Worm (Caenorhabditis elegans): ENCODE results near the gene mkk-4.
A peak's percentile ranks its signal among the peaks of the same experiment; 100 is the strongest.

Gene mkk-4

DNA sequence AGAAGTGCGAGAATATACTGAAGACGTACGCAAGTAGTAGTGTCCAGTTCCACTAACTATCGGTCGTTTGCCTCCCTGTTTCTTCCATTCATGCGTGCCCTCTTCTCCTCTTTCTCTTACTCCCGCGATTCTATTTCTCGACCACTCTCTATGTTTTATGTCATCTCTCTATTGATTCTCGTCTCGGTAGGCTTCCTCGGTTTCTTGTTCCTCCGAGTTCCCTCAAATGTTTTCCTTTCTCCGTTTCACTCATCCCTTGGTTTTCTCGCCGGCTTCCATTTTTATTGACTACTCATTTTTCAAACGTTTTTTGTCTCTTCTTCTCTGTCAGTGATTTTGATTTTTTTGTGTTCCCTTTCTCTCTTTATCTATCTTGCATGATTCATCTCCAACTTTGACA, 1.3 kb upstream of the mkk-4 start (continued):
- TF ChIP-seq blmp-1 (tag; optimal IDR thresholded peaks at IDR 0.05), result peak; percentile 92
- TF ChIP-seq xbp-1 (tag; optimal IDR thresholded peaks at IDR 0.05), result peak; percentile 45
- no peak for TF ChIP-seq lin-15B (tag; optimal IDR thresholded peaks at IDR 0.05)
- TF ChIP-seq nhr-85 (tag), result peak; percentile 86
- peak; percentile 42 for TF ChIP-seq rnt-1 (tag; optimal IDR thresholded peaks at IDR 0.05)
- peak; percentile 4 for TF ChIP-seq tbx-2 (tag; optimal IDR thresholded peaks at IDR 0.05)

DNA sequence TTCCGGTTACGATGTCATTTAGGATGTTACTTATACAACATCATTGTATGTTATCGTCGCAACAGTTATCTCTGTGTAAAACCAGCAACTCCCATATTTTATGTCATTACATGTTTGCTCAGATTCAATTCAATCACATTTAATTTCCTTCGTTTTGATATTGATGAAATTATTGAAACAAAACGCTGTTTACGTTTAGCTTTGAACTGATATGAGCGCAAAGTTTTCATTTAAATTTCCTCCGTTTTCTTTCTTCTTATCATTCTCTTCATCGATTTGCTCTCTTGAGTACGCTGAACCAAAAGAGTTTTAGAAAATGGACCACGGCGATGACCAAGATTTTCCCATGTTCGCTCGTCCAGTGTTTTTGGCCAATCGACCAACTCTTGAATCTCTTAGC, 3.2 kb downstream of the mkk-4 start, which contains the start of gene sek-6:
Gene sek-6 (plus strand): TSS at position 315 of the 400 bp plus-strand sequence.
- no peak for TF ChIP-seq lir-3 (tag; optimal IDR thresholded peaks at IDR 0.05; ENCODE audit: poor library complexity)
- TF ChIP-seq efl-1 (optimal IDR thresholded peaks at IDR 0.05), result no peak
- TF ChIP-seq efl-1 (GFP tag; optimal IDR thresholded peaks at IDR 0.05 in 1 of 2), result peak in 1 of 2 experiments; percentile 55
- TF ChIP-seq aha-1 (tag; optimal IDR thresholded peaks at IDR 0.05), result no peak
- TF ChIP-seq lin-14 (GFP tag; optimal IDR thresholded peaks at IDR 0.05), result no peak
- peak; percentile 31 for TF ChIP-seq elt-2 (tag; optimal IDR thresholded peaks at IDR 0.05)
- no peak for TF ChIP-seq vab-15 (tag; optimal IDR thresholded peaks at IDR 0.05)
- no peak for TF ChIP-seq mef-2 (tag; optimal IDR thresholded peaks at IDR 0.05)
- no peak for TF ChIP-seq nhr-85 (tag)
- no peak for TF ChIP-seq mdl-1 (tag; optimal IDR thresholded peaks at IDR 0.05)
- TF ChIP-seq egl-27 (tag; optimal IDR thresholded peaks at IDR 0.05), result no peak
- TF ChIP-seq mab-9 (GFP tag; IDR thresholded peaks at IDR 0.05), result no peak
- TF ChIP-seq alr-1 (tag; optimal IDR thresholded peaks at IDR 0.05; ENCODE audit: borderline replicate concordance), result no peak

DNA sequence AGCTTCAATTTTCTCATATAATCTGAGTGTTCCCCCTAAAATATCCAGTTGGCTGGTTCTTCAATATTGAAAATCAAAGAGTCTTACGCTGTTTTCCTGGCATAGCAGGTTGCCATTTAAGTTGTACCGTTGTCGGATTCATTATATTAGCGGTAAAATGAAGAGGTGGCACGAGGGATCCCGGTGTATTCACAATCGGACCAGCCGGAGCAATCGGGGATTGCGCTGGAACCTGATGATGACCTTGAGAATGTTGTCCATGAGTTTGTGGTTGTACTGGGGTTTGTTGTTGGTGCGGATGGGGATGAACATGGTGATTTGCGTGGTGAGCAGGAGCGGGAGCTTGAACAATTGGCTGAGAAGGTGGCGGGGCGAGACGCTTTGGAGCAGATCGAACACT, 16.8 kb downstream of the mkk-4 start:
- TF ChIP-seq sox-4 (tag; optimal IDR thresholded peaks at IDR 0.05), result no peak
- no peak for TF ChIP-seq lin-15B (tag; optimal IDR thresholded peaks at IDR 0.05)

DNA sequence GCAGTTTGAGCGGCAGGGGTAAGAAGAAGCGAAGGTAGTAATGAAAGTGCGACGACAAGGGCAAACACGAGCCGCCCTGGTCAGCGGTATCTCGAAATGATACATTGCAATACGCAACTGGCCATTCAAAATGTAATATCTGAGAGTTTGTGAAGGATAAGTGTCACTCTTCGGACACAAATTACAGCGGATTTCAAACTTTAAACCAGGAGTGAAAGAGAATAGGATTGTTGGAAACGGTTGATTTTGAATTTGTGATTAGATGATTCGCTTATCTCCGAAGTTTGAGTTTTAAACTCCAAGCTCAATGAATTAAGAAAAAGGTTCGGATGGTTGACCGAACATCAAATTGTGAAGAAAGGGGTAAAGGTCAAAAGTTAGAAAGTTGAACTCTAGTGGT, 19.7 kb downstream of the mkk-4 start, which contains the start of gene ZC374.2:
Gene ZC374.2 (minus strand): TSS at position 101 of the 400 bp plus-strand sequence.
- TF ChIP-seq irx-1 (tag; optimal IDR thresholded peaks at IDR 0.05), result no peak
- no peak for TF ChIP-seq nhr-237 (tag; optimal IDR thresholded peaks at IDR 0.05)
- TF ChIP-seq efl-3 (GFP tag; optimal IDR thresholded peaks at IDR 0.05), result no peak
- no peak for TF ChIP-seq ces-1 (GFP tag; optimal IDR thresholded peaks at IDR 0.05)
- no peak for TF ChIP-seq jun-1 (tag; optimal IDR thresholded peaks at IDR 0.05)
- TF ChIP-seq fkh-4 (tag; optimal IDR thresholded peaks at IDR 0.05; ENCODE audit: borderline replicate concordance), result no peak
- no peak for TF ChIP-seq ztf-4 (tag; optimal IDR thresholded peaks at IDR 0.05)
- no peak for TF ChIP-seq lsy-2 (tag; optimal IDR thresholded peaks at IDR 0.05)
- no peak for TF ChIP-seq nhr-90 (tag; optimal IDR thresholded peaks at IDR 0.05; ENCODE audit: poor library complexity)
- no peak for TF ChIP-seq lin-39 (tag; optimal IDR thresholded peaks at IDR 0.05)
- no peak for TF ChIP-seq nhr-71 (tag; optimal IDR thresholded peaks at IDR 0.05)
- no peak for TF ChIP-seq nhr-19 (GFP tag; conservative IDR thresholded peaks at IDR 0.05)
- no peak for TF ChIP-seq dsc-1 (tag; optimal IDR thresholded peaks at IDR 0.05)
- no peak for TF ChIP-seq ets-5 (GFP tag; IDR thresholded peaks at IDR 0.05)
- TF ChIP-seq unc-86 (tag; optimal IDR thresholded peaks at IDR 0.05), result no peak
- no peak for TF ChIP-seq nhr-47 (tag; optimal IDR thresholded peaks at IDR 0.05)
- TF ChIP-seq F16B12.6 (tag; optimal IDR thresholded peaks at IDR 0.05), result no peak
- no peak for TF ChIP-seq nhr-85 (tag)
- TF ChIP-seq mef-2 (tag; optimal IDR thresholded peaks at IDR 0.05), result no peak

DNA sequence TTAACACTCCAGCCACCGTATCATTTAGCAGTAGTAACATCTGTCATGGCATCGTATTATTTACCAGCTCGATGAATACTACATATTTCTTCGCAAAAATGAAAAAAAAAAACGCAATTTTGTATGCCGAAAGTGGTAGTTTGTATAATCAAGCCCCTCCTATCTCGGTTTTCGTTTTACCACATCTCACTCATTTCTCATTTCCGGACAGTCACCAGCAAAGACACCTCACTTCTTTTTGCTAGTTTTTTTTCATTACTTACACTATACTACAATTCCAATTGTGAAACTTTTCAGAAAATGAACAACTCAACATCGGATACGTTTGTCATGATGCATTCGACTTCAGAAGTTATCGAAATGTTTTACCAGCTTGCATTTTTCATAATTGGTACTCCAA, 21.5 kb downstream of the mkk-4 start, which contains the start of gene gnrr-3:
Gene gnrr-3 (plus strand): TSS at position 301 of the 400 bp plus-strand sequence.
- TF ChIP-seq ztf-11 (tag; optimal IDR thresholded peaks at IDR 0.05) (no peak), elt-2 (tag; optimal IDR thresholded peaks at IDR 0.05) (no peak), isw-1 (GFP tag; IDR thresholded peaks at IDR 0.05) (no peak), snpc-4 (tag; optimal IDR thresholded peaks at IDR 0.05) (no peak), tlp-1 (tag; optimal IDR thresholded peaks at IDR 0.05) (no peak), egl-13 (tag; optimal IDR thresholded peaks at IDR 0.05) (no peak), lin-13 (GFP tag; optimal IDR thresholded peaks at IDR 0.05) (no peak), tbx-2 (tag; optimal IDR thresholded peaks at IDR 0.05) (no peak), ceh-88 (GFP tag; IDR thresholded peaks at IDR 0.05) (no peak), zip-4 (GFP tag; optimal IDR thresholded peaks at IDR 0.05) (no peak), alr-1 (tag; optimal IDR thresholded peaks at IDR 0.05; ENCODE audit: borderline replicate concordance) (no peak), nhr-85 (tag) (no peak), rnt-1 (tag; optimal IDR thresholded peaks at IDR 0.05) (no peak), skn-1 (tag; optimal IDR thresholded peaks at IDR 0.05) (no peak), pqm-1 (tag; optimal IDR thresholded peaks at IDR 0.05) (no peak), C04F5.9 (tag; optimal IDR thresholded peaks at IDR 0.05) (no peak)

Data from whole organism, L1 larva.